Worm (Caenorhabditis elegans) whole organism, L4/young adult: ENCODE measurements around the gene cux-7.

Experiments used
- W03F9.2 ChIP-seq: fragments of 150-350 bp; optimal IDR thresholded peaks from 2 replicates; lab custom pipeline; 2014; ENCODE audit warnings: missing biosample characterization, missing genetic modification characterization
- dao-5 ChIP-seq: sonication (generic microtip); optimal IDR thresholded peaks from 2 replicates; lab custom pipeline; 2016; ENCODE audit warnings: missing genotype, missing genetic modification characterization, moderate library complexity, missing compliant biosample characterization
- him-1 ChIP-seq: sonication (generic microtip); optimal IDR thresholded peaks from 2 replicates; lab custom pipeline; 2016; ENCODE audit warnings: missing genotype, missing genetic modification reagents, missing genetic modification characterization, missing compliant biosample characterization

DNA sequence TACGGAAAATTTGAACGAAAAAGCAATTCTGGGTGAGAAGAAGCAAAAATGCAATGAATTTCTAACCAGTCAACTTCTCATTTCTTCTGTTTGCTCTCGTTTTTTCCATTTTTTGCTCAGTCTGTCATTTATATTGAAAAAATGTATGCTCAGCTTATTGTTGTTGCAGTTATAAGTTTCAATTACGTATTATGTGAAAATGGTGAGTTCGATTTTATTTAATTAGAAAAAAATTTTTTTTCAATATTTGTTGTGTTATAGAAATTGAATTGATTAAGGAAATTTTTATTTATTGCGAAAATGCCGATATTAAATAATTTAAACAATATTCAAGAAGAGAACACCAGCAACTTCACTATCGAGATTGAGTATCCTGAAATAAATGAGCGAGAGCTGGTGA, 41.2 kb upstream of the cux-7 start, which contains the start of gene lgc-12:
- no peak for TF ChIP-seq dao-5 (tag; lab: Kevin White, UChicago)
- TF ChIP-seq W03F9.2 (tag; lab: Kevin White, UChicago), result no peak
- no peak for TF ChIP-seq him-1 (tag; lab: Kevin White, UChicago)
